Worm (Caenorhabditis elegans): Measurements from ENCODE around the gene nlp-19.

DNA sequence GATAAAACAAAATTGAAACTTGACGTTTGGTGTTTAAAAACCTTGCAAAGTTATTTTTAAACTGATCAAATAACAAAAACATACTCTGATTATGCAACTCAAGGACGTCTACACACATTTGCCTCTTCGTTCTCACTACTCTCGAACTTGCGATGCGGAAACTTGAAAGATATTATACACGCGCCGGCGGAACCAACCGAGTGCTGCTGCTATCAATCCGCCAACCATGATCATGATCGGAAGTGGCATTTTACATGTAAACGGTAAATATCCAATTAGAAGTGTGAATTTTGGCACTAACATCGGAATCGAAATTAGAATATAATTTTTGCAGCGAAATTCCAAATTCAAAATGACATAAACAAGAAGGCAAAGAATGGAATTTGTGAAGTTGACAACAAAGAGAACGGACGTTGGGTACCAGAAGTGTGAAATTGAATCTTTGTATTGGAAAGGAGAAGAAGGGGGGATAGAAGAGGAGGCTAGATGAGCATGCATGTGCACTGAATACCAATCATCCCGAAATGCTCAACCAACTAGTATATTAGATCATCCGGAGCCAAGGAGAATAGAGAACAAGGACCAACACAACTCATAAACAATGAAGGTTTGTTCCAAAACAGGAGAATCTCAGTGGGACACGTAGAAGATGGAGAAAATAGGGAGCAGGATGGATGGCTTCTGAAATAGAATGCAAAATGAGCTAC, 25.1 kb upstream of the nlp-19 start:
- no peak for TF ChIP-seq zag-1 (tag; optimal IDR thresholded peaks at IDR 0.05)
- no peak for TF ChIP-seq daf-19 (GFP tag; conservative IDR thresholded peaks at IDR 0.05)
- TF ChIP-seq hlh-30 (tag; optimal IDR thresholded peaks at IDR 0.05; ENCODE audit: insufficient read depth): no peak
